Worm (Caenorhabditis elegans) whole organism, L1 larva: ENCODE measurements around the gene Y6D1A.1.

Experiments used
- blmp-1 ChIP-seq: fragments of 150-350 bp; optimal IDR thresholded peaks from 2 replicates; lab custom pipeline; 2014; ENCODE audit warnings: missing biosample characterization, missing genetic modification characterization
- ceh-82 ChIP-seq, 3 experiments: fragments of 150-350 bp in 1 of 3; sonication (generic microtip) in 2 of 3; optimal IDR thresholded peaks; 2 replicates each; lab custom pipeline; 2014 to 2017; ENCODE audit warnings: missing biosample characterization in 3 of 3, missing genetic modification characterization in 3 of 3
- hlh-4 ChIP-seq: sonication (generic microtip); optimal IDR thresholded peaks from 2 replicates; lab custom pipeline; 2016; ENCODE audit warnings: mild to moderate bottlenecking, missing genetic modification characterization, missing compliant biosample characterization
- lir-3 ChIP-seq: sonication (generic microtip); optimal IDR thresholded peaks from 2 replicates; lab custom pipeline; 2016; ENCODE audit warnings: mild to moderate bottlenecking, missing genetic modification characterization, moderate library complexity, missing compliant biosample characterization; ENCODE audit not compliant: poor library complexity
- lsy-2 ChIP-seq, 2 experiments: fragments of 150-350 bp; optimal IDR thresholded peaks; 2 replicates each; lab custom pipeline; 2014; ENCODE audit warnings: missing biosample characterization in 2 of 2, missing genetic modification characterization in 2 of 2
- mdl-1 ChIP-seq, 2 experiments: fragments of 150-350 bp; optimal IDR thresholded peaks; 2 replicates each; lab custom pipeline; 2014 to 2017; ENCODE audit warnings: missing biosample characterization in 2 of 2, missing genetic modification characterization in 2 of 2, inconsistent platforms in 1 of 2
- sup-37 ChIP-seq: fragments of 200-800 bp; sonication (Bioruptor generic); optimal IDR thresholded peaks from 2 replicates; lab custom pipeline; 2018; ENCODE audit warnings: mild to moderate bottlenecking, missing genetic modification characterization, missing compliant biosample characterization
- zag-1 ChIP-seq: fragments of 150-350 bp; optimal IDR thresholded peaks from 2 replicates; lab custom pipeline; 2014; ENCODE audit warnings: missing biosample characterization, missing genetic modification characterization
- zip-4 ChIP-seq: fragments of 200-800 bp; sonication (Bioruptor generic); optimal IDR thresholded peaks from 2 replicates; lab custom pipeline; 2018; ENCODE audit warnings: mild to moderate bottlenecking, missing genetic modification characterization, moderate library complexity, missing compliant biosample characterization

DNA sequence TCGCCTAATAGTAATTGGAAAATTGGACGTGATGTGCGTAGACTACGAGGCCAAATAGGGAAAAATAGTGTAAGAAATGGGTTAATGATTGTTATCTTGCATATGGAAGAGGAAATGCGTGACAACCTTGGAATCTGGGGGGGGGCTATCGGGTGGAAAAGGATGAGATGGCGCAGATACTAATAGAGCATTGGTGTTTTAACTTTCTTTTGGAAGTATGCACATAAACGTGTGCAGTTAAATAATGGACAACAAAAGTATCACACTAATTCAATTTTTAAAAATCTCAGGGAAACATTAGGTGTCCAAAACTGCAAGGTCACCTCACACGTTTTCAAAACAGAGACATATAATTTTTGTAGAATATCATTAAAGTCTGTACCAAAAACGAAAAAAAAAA lies 3.6 kb downstream of the Y6D1A.1 start, which contains the start of gene Y6D1A.2:
- peak; percentile 17 for TF ChIP-seq blmp-1
- no peak for TF ChIP-seq zip-4 (GFP tag; lab: Kevin White, UChicago)
- TF ChIP-seq sup-37 (GFP tag; lab: Kevin White, UChicago) = no peak
- TF ChIP-seq lir-3 (tag; lab: Kevin White, UChicago) = no peak
- TF ChIP-seq mdl-1 (tag; optimal IDR thresholded peaks at IDR 0.05; lab: Kevin White, UChicago) = no peak
- TF ChIP-seq lsy-2 (tag; optimal IDR thresholded peaks at IDR 0.05; lab: Kevin White, UChicago) = no peak
- no peak for TF ChIP-seq zag-1 (tag; lab: Kevin White, UChicago)
- TF ChIP-seq hlh-4 (tag; lab: Kevin White, UChicago) = no peak
- TF ChIP-seq ceh-82 (tag; optimal IDR thresholded peaks at IDR 0.05; lab: Kevin White, UChicago) = no peak
